Worm (Caenorhabditis elegans) whole organism, late embryonic: Measurements from ENCODE around the gene mct-5.

Experiments
- K02D7.2 ChIP-seq: sonication (generic microtip); optimal IDR thresholded peaks from 2 replicates; lab custom pipeline; 2017; ENCODE audit warnings: mild to moderate bottlenecking, missing genetic modification characterization, missing compliant biosample characterization
- K09A11.1 ChIP-seq: sonication (generic microtip); optimal IDR thresholded peaks from 2 replicates; lab custom pipeline; 2017; ENCODE audit warnings: antibody characterized with exemption, mild to moderate bottlenecking, missing genetic modification characterization, missing compliant biosample characterization; ENCODE audit not compliant: insufficient read depth
- T23F11.4 ChIP-seq: fragments of 200-800 bp; sonication (Bioruptor generic); optimal IDR thresholded peaks from 2 replicates; lab custom pipeline; 2018; ENCODE audit warnings: mild to moderate bottlenecking, missing genetic modification characterization, missing compliant biosample characterization
- ahr-1 ChIP-seq: sonication (generic microtip); optimal IDR thresholded peaks from 2 replicates; lab custom pipeline; 2016; ENCODE audit warnings: missing genetic modification characterization, missing compliant biosample characterization
- ama-1 ChIP-seq: fragments of 150-350 bp; optimal IDR thresholded peaks from 2 replicates; lab custom pipeline; 2014
- ceh-19 ChIP-seq: fragments of 200-800 bp; sonication (Bioruptor generic); optimal IDR thresholded peaks from 2 replicates; lab custom pipeline; 2018; ENCODE audit warnings: mild to moderate bottlenecking, missing genetic modification characterization, missing compliant biosample characterization
- ceh-2 ChIP-seq: sonication (generic microtip); optimal IDR thresholded peaks from 2 replicates; lab custom pipeline; 2016; ENCODE audit warnings: missing genotype, missing genetic modification characterization, missing compliant biosample characterization
- ceh-24 ChIP-seq: sonication (generic microtip); optimal IDR thresholded peaks from 2 replicates; lab custom pipeline; 2016; ENCODE audit warnings: mild to moderate bottlenecking, missing genetic modification characterization, missing compliant biosample characterization
- ceh-30 ChIP-seq: fragments of 150-350 bp; optimal IDR thresholded peaks from 2 replicates; lab custom pipeline; 2014; ENCODE audit warnings: missing biosample characterization, missing genetic modification characterization
- ceh-31 ChIP-seq: sonication (generic microtip); optimal IDR thresholded peaks from 2 replicates; lab custom pipeline; 2016; ENCODE audit warnings: missing genetic modification characterization, missing compliant biosample characterization
- ceh-34 ChIP-seq: sonication (generic microtip); optimal IDR thresholded peaks from 2 replicates; lab custom pipeline; 2016; ENCODE audit warnings: mild to moderate bottlenecking, missing genetic modification characterization, missing compliant biosample characterization
- ceh-9 ChIP-seq: sonication (generic microtip); optimal IDR thresholded peaks from 2 replicates; lab custom pipeline; 2016; ENCODE audit warnings: mild to moderate bottlenecking, missing genetic modification characterization, inconsistent platforms, missing compliant biosample characterization
- che-1 ChIP-seq: sonication (generic microtip); optimal IDR thresholded peaks from 2 replicates; lab custom pipeline; 2016; ENCODE audit warnings: mild to moderate bottlenecking, missing genetic modification characterization, missing compliant biosample characterization
- dve-1 ChIP-seq: sonication (generic microtip); optimal IDR thresholded peaks from 2 replicates; lab custom pipeline; 2017; ENCODE audit warnings: antibody characterized with exemption, mild to moderate bottlenecking, missing genetic modification characterization, missing compliant biosample characterization
- elt-4 ChIP-seq: sonication (generic microtip); optimal IDR thresholded peaks from 2 replicates; lab custom pipeline; 2016; ENCODE audit warnings: missing genetic modification characterization, missing compliant biosample characterization
- ets-4 ChIP-seq: sonication (generic microtip); optimal IDR thresholded peaks from 2 replicates; lab custom pipeline; 2016; ENCODE audit warnings: missing genetic modification characterization, missing compliant biosample characterization
- hlh-6 ChIP-seq: sonication (generic microtip); optimal IDR thresholded peaks from 2 replicates; lab custom pipeline; 2016; ENCODE audit warnings: missing genotype, missing genetic modification characterization, missing compliant biosample characterization
- hlh-8 ChIP-seq: sonication (generic microtip); optimal IDR thresholded peaks from 2 replicates; lab custom pipeline; 2016; ENCODE audit warnings: missing genotype, missing genetic modification characterization, missing compliant biosample characterization
- lim-6 ChIP-seq: sonication (generic microtip); optimal IDR thresholded peaks from 2 replicates; lab custom pipeline; 2016; ENCODE audit warnings: missing genetic modification characterization, missing compliant biosample characterization
- madf-2 ChIP-seq: sonication (generic microtip); optimal IDR thresholded peaks from 2 replicates; lab custom pipeline; 2017; ENCODE audit warnings: missing genetic modification characterization, missing compliant biosample characterization
- mec-3 ChIP-seq: sonication (generic microtip); optimal IDR thresholded peaks from 2 replicates; lab custom pipeline; 2016; ENCODE audit warnings: borderline replicate concordance, missing genetic modification characterization, missing compliant biosample characterization
- nhr-11 ChIP-seq: fragments of 150-350 bp; optimal IDR thresholded peaks from 2 replicates; lab custom pipeline; 2014; ENCODE audit warnings: missing biosample characterization, missing genetic modification characterization
- npax-4 ChIP-seq: sonication (generic microtip); optimal IDR thresholded peaks from 2 replicates; lab custom pipeline; 2016; ENCODE audit warnings: missing genetic modification characterization, missing compliant biosample characterization
- pax-1 ChIP-seq: fragments of 150-350 bp; optimal IDR thresholded peaks from 2 replicates; lab custom pipeline; 2014; ENCODE audit warnings: missing biosample characterization, missing genetic modification characterization
- pha-4 ChIP-seq: fragments of 150-350 bp; optimal IDR thresholded peaks from 2 replicates; lab custom pipeline; 2018; ENCODE audit warnings: missing biosample characterization, missing genetic modification reagents, missing genetic modification characterization
- pqm-1 ChIP-seq: sonication (generic microtip); optimal IDR thresholded peaks from 2 replicates; lab custom pipeline; 2016; ENCODE audit warnings: missing genetic modification characterization, missing compliant biosample characterization
- ref-2 ChIP-seq: sonication (generic microtip); optimal IDR thresholded peaks from 2 replicates; lab custom pipeline; 2016; ENCODE audit warnings: missing genetic modification characterization, missing compliant biosample characterization
- rnt-1 ChIP-seq: sonication (generic microtip); optimal IDR thresholded peaks from 2 replicates; lab custom pipeline; 2016; ENCODE audit warnings: missing genetic modification characterization, missing compliant biosample characterization
- sdc-2 ChIP-seq: sonication (generic microtip); optimal IDR thresholded peaks from 2 replicates; lab custom pipeline; 2016; ENCODE audit warnings: missing genotype, missing genetic modification characterization, missing compliant biosample characterization
- tbx-7 ChIP-seq: sonication (generic microtip); optimal IDR thresholded peaks from 2 replicates; lab custom pipeline; 2016; ENCODE audit warnings: missing genotype, missing genetic modification characterization, missing compliant biosample characterization
- ttx-3 ChIP-seq: sonication (generic microtip); optimal IDR thresholded peaks from 2 replicates; lab custom pipeline; 2016; ENCODE audit warnings: missing genetic modification reagents, missing genetic modification characterization, missing compliant biosample characterization
- unc-3 ChIP-seq, 2 experiments: fragments of 200-800 bp in 1 of 2; sonication (Bioruptor generic) in 1 of 2; sonication (generic microtip) in 1 of 2; conservative IDR thresholded peaks in 1 of 2; optimal IDR thresholded peaks in 1 of 2; 2 replicates each; pipeline versions ENCODE4 v1.3.6 to Lab custom; 2016 to 2022; ENCODE audit warnings: missing compliant biosample characterization in 2 of 2, missing genetic modification characterization in 2 of 2, missing genetic modification reagents in 1 of 2
- unc-42 ChIP-seq: sonication (generic microtip); optimal IDR thresholded peaks from 2 replicates; lab custom pipeline; 2016; ENCODE audit warnings: missing genotype, missing genetic modification characterization, missing compliant biosample characterization
- unc-55 ChIP-seq: sonication (generic microtip); optimal IDR thresholded peaks from 2 replicates; lab custom pipeline; 2017; ENCODE audit warnings: missing biosample characterization, missing genetic modification reagents, missing genetic modification characterization
- unc-86 ChIP-seq: sonication (generic microtip); optimal IDR thresholded peaks from 2 replicates; lab custom pipeline; 2016; ENCODE audit warnings: missing genetic modification characterization, missing compliant biosample characterization

Gene mct-5

ce11 chrII:7057860-7058259 lies 40.5 kb downstream of the mct-5 start, which contains the start of gene cth-2:
Gene cth-2 (minus strand): TSS chrII:7057960.
- TF ChIP-seq sdc-2 (tag; lab: Kevin White, UChicago) (no peak), nhr-11 (tag; lab: Kevin White, UChicago) (no peak), mec-3 (tag; lab: Kevin White, UChicago) (no peak), pqm-1 (tag; lab: Kevin White, UChicago) (no peak), ceh-30 (tag; lab: Kevin White, UChicago) (no peak), ref-2 (tag; lab: Kevin White, UChicago) (no peak), ama-1 (no peak), dve-1 (no peak), K02D7.2 (tag; lab: Kevin White, UChicago) (no peak), ceh-34 (no peak), unc-55 (GFP tag; lab: Kevin White, UChicago) (no peak), unc-86 (tag; lab: Kevin White, UChicago) (no peak), ets-4 (tag; lab: Kevin White, UChicago) (no peak)

DNA sequence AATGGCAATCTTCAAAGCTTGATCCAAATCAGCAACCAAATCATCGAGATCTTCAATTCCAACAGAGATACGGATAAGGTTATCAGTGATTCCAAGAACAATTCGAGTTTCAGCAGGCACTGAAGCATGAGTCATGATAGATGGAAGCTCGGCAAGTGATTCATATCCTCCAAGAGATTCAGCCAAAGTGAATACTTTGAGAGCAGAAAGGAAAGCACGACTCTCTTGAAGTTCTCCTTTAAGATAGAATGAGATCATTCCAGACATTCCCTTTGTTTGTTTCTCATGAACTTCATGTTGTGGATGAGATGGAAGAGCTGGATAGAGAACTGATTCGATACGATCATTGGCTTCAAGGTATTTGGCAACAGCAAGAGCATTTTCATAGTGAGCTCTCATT lies 42.1 kb downstream of the mct-5 start:
- TF ChIP-seq ahr-1 (tag; lab: Kevin White, UChicago) (no peak), ceh-9 (tag; lab: Kevin White, UChicago) (no peak), pha-4 (tag; lab: Kevin White, UChicago) (no peak), ceh-24 (tag; lab: Kevin White, UChicago) (no peak), hlh-8 (tag; lab: Kevin White, UChicago) (no peak), tbx-7 (tag; lab: Kevin White, UChicago) (no peak), pax-1 (tag; lab: Kevin White, UChicago) (no peak), K09A11.1 (tag; lab: Kevin White, UChicago) (no peak), madf-2 (tag; lab: Kevin White, UChicago) (no peak)

DNA sequence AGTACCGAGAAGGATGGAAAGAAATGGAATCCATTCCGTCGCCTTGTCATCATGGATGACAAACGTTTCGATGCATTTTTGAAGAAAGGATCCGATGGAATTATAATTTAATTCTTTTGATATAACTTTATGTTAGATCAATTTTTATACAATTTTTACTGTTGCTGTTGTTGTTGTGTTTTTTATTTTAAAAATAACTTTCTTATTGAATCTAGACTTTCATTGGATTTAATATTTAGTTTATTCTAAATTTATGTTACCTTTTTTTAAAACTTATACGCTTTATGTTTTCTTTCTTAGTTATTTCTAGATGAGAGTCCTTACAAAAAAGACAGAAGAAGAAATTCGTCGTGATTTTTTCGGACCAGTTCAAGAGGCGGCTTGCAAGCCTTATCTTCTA lies 43.4 kb downstream of the mct-5 start, which contains the start of gene ZK1127.3:
TSS of gene ZK1127.3 (plus strand) at position 301 of the 400 bp plus-strand sequence.
- no peak for TF ChIP-seq dve-1
- TF ChIP-seq unc-42: no peak
- no peak for TF ChIP-seq unc-86 (tag; lab: Kevin White, UChicago)
- TF ChIP-seq ttx-3 (tag; lab: Kevin White, UChicago): no peak
- no peak for TF ChIP-seq hlh-6 (tag; lab: Kevin White, UChicago)

ce11 chrII:7053649-7054048 lies 44.7 kb downstream of the mct-5 start, which contains the start of gene ZK1127.4:
Gene ZK1127.4 (plus strand): TSS chrII:7053949.
- TF ChIP-seq hlh-6 (tag; lab: Kevin White, UChicago): no peak
- no peak for TF ChIP-seq mec-3 (tag; lab: Kevin White, UChicago)
- TF ChIP-seq elt-4: no peak
- TF ChIP-seq unc-3 (GFP tag; conservative IDR thresholded peaks at IDR 0.05; lab: Robert Waterston, UW): no peak
- TF ChIP-seq unc-3 (tag; optimal IDR thresholded peaks at IDR 0.05; lab: Kevin White, UChicago): no peak
- TF ChIP-seq ets-4 (tag; lab: Kevin White, UChicago): no peak
- no peak for TF ChIP-seq unc-86 (tag; lab: Kevin White, UChicago)
- no peak for TF ChIP-seq che-1
- TF ChIP-seq ceh-19 (GFP tag; lab: Kevin White, UChicago): no peak
- no peak for TF ChIP-seq pha-4 (tag; lab: Kevin White, UChicago)
- TF ChIP-seq npax-4 (tag; lab: Kevin White, UChicago): no peak
- TF ChIP-seq dve-1: no peak
- no peak for TF ChIP-seq ref-2 (tag; lab: Kevin White, UChicago)
- no peak for TF ChIP-seq ceh-31
- TF ChIP-seq ceh-2 (tag; lab: Kevin White, UChicago): no peak
- no peak for TF ChIP-seq K09A11.1 (tag; lab: Kevin White, UChicago)
- no peak for TF ChIP-seq tbx-7 (tag; lab: Kevin White, UChicago)

DNA sequence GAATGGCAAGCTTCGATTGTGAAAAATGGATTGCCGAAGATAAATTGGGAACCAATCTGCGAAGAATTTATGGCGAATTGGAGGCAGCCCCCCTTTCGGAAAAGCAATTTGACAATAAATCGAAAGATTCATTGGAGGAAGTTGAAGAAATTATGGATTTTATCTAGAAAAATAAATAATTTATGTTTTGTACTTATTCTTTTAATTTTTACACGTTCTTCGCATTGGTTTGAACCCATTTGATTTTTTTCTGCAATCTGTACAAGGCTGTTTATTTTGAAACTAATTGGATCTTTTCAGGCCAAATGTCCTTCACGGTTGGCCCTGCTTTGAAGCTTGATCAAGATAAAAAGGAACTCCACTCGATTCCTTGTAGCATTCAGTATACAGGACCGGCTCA lies 45.4 kb downstream of the mct-5 start, which contains the start of gene ZK1127.13:
TSS of gene ZK1127.13 (plus strand) at position 301 of the 400 bp plus-strand sequence.
- TF ChIP-seq ceh-24 (tag; lab: Kevin White, UChicago) (no peak), lim-6 (tag; lab: Kevin White, UChicago) (no peak), unc-42 (no peak), rnt-1 (tag; lab: Kevin White, UChicago) (no peak), K09A11.1 (tag; lab: Kevin White, UChicago) (no peak), ttx-3 (tag; lab: Kevin White, UChicago) (no peak), npax-4 (tag; lab: Kevin White, UChicago) (no peak), madf-2 (tag; lab: Kevin White, UChicago) (no peak), T23F11.4 (GFP tag; lab: Kevin White, UChicago) (no peak), pax-1 (tag; lab: Kevin White, UChicago) (no peak)
- TF ChIP-seq, all 69 proteins: peak for 0
